Worm (Caenorhabditis elegans) whole organism, L1 larva: ENCODE measurements around the gene zim-1.

Experiments used
- F16B12.6 ChIP-seq: fragments of 150-350 bp; optimal IDR thresholded peaks from 2 replicates; lab custom pipeline; 2014; ENCODE audit warnings: missing biosample characterization, missing genetic modification characterization
- Y116A8C.19 ChIP-seq: sonication (generic microtip); optimal IDR thresholded peaks from 2 replicates; lab custom pipeline; 2016; ENCODE audit warnings: missing compliant biosample characterization, missing genetic modification characterization, borderline replicate concordance
- aha-1 ChIP-seq: fragments of 150-350 bp; optimal IDR thresholded peaks from 2 replicates; lab custom pipeline; 2014; ENCODE audit warnings: missing biosample characterization, missing genetic modification characterization
- blmp-1 ChIP-seq: fragments of 150-350 bp; optimal IDR thresholded peaks from 2 replicates; lab custom pipeline; 2014; ENCODE audit warnings: missing biosample characterization, missing genetic modification characterization
- ceh-63 ChIP-seq: fragments of 200-800 bp; sonication (Bioruptor generic); optimal IDR thresholded peaks from 2 replicates; lab custom pipeline; 2018; ENCODE audit warnings: mild to moderate bottlenecking, missing genetic modification characterization, missing compliant biosample characterization
- ceh-82 ChIP-seq, 3 experiments: fragments of 150-350 bp in 1 of 3; sonication (generic microtip) in 2 of 3; optimal IDR thresholded peaks; 2 replicates each; lab custom pipeline; 2014 to 2017; ENCODE audit warnings: missing biosample characterization in 3 of 3, missing genetic modification characterization in 3 of 3
- ceh-88 ChIP-seq: fragments of 200-800 bp; sonication (Bioruptor generic); IDR thresholded peaks from 2 replicates; pipeline ENCODE4 v1.3.6; 2022; ENCODE audit warnings: missing genetic modification characterization, missing compliant biosample characterization
- ceh-90 ChIP-seq: sonication (generic microtip); optimal IDR thresholded peaks from 2 replicates; lab custom pipeline; 2016; ENCODE audit warnings: missing genetic modification characterization, missing compliant biosample characterization
- ces-1 ChIP-seq: fragments of 150-350 bp; optimal IDR thresholded peaks from 2 replicates; lab custom pipeline; 2014; ENCODE audit warnings: missing biosample characterization, missing genetic modification reagents, missing genetic modification characterization
- dsc-1 ChIP-seq: sonication (generic microtip); optimal IDR thresholded peaks from 2 replicates; lab custom pipeline; 2016; ENCODE audit warnings: mild to moderate bottlenecking, missing genetic modification characterization, missing compliant biosample characterization
- efl-1 ChIP-seq, 4 experiments: fragments of 150-350 bp; optimal IDR thresholded peaks in 3 of 4; peaks in 1 of 4; 1 replicate in 1 of 4; 2 replicates in 3 of 4; lab custom pipeline; 2014; ENCODE audit warnings: missing biosample characterization in 2 of 4, missing genetic modification characterization in 2 of 4, missing genetic modification reagents in 2 of 4
- egl-13 ChIP-seq: sonication (generic microtip); optimal IDR thresholded peaks from 2 replicates; lab custom pipeline; 2016; ENCODE audit warnings: missing genotype, missing genetic modification reagents, missing genetic modification characterization, missing compliant biosample characterization
- elt-2 ChIP-seq: sonication (generic microtip); optimal IDR thresholded peaks from 2 replicates; lab custom pipeline; 2016; ENCODE audit warnings: missing genetic modification characterization, mild to moderate bottlenecking, inconsistent platforms, missing compliant biosample characterization, missing genetic modification reagents
- elt-3 ChIP-seq, 6 experiments: fragments of 150-350 bp in 1 of 6; sonication (generic microtip); optimal IDR thresholded peaks; 2 replicates each; lab custom pipeline; 2017 to 2018; ENCODE audit warnings: missing biosample characterization in 6 of 6, missing genetic modification characterization in 6 of 6, inconsistent platforms in 1 of 6
- fkh-10 ChIP-seq: sonication (generic microtip); optimal IDR thresholded peaks from 2 replicates; lab custom pipeline; 2017; ENCODE audit warnings: missing biosample characterization, missing genetic modification reagents, missing genetic modification characterization
- fkh-8 ChIP-seq: sonication (generic microtip); optimal IDR thresholded peaks from 2 replicates; lab custom pipeline; 2016; ENCODE audit warnings: mild to moderate bottlenecking, missing genetic modification characterization, missing compliant biosample characterization
- fos-1 ChIP-seq: fragments of 150-350 bp; optimal IDR thresholded peaks from 2 replicates; lab custom pipeline; 2014; ENCODE audit warnings: missing biosample characterization, missing genetic modification characterization
- hlh-4 ChIP-seq: sonication (generic microtip); optimal IDR thresholded peaks from 2 replicates; lab custom pipeline; 2016; ENCODE audit warnings: mild to moderate bottlenecking, missing genetic modification characterization, missing compliant biosample characterization
- irx-1 ChIP-seq: sonication (generic microtip); optimal IDR thresholded peaks from 2 replicates; lab custom pipeline; 2016; ENCODE audit warnings: missing genetic modification characterization, missing compliant biosample characterization
- isw-1 ChIP-seq: fragments of 200-800 bp; sonication (Bioruptor generic); IDR thresholded peaks from 2 replicates; pipeline ENCODE4 v1.3.6; 2022; ENCODE audit warnings: missing genetic modification characterization, missing compliant biosample characterization
- lin-13 ChIP-seq: fragments of 150-350 bp; optimal IDR thresholded peaks from 2 replicates; lab custom pipeline; 2014; ENCODE audit warnings: missing biosample characterization, missing genetic modification reagents, missing genetic modification characterization
- lin-14 ChIP-seq: fragments of 200-800 bp; sonication (Bioruptor generic); optimal IDR thresholded peaks from 2 replicates; lab custom pipeline; 2018; ENCODE audit warnings: mild to moderate bottlenecking, missing genetic modification characterization, moderate library complexity, missing compliant biosample characterization
- lin-15B ChIP-seq: fragments of 150-350 bp; sonication (generic microtip); optimal IDR thresholded peaks from 3 replicates; lab custom pipeline; 2014; ENCODE audit warnings: missing biosample characterization, missing genetic modification characterization
- lin-35 ChIP-seq, 2 experiments: fragments of 150-350 bp; optimal IDR thresholded peaks; 2 replicates each; lab custom pipeline; 2014; ENCODE audit warnings: missing biosample characterization in 2 of 2, missing genetic modification characterization in 2 of 2, missing genetic modification reagents in 2 of 2
- lsy-2 ChIP-seq, 2 experiments: fragments of 150-350 bp; optimal IDR thresholded peaks; 2 replicates each; lab custom pipeline; 2014; ENCODE audit warnings: missing biosample characterization in 2 of 2, missing genetic modification characterization in 2 of 2
- mab-9 ChIP-seq: fragments of 200-800 bp; sonication (Bioruptor generic); IDR thresholded peaks from 2 replicates; pipeline ENCODE4 v1.3.6; 2022; ENCODE audit warnings: missing genetic modification reagents, missing genetic modification characterization, missing compliant biosample characterization
- mdl-1 ChIP-seq, 2 experiments: fragments of 150-350 bp; optimal IDR thresholded peaks; 2 replicates each; lab custom pipeline; 2014 to 2017; ENCODE audit warnings: missing biosample characterization in 2 of 2, missing genetic modification characterization in 2 of 2, inconsistent platforms in 1 of 2
- mef-2 ChIP-seq: fragments of 150-350 bp; optimal IDR thresholded peaks from 2 replicates; lab custom pipeline; 2014; ENCODE audit warnings: missing biosample characterization, missing genetic modification characterization
- mep-1 ChIP-seq: fragments of 150-350 bp; optimal IDR thresholded peaks from 2 replicates; lab custom pipeline; 2014; ENCODE audit warnings: missing biosample characterization, missing genetic modification characterization
- nhr-19 ChIP-seq: fragments of 200-800 bp; sonication (Bioruptor generic); conservative IDR thresholded peaks from 2 replicates; pipeline ENCODE4 v1.3.6; 2022; ENCODE audit warnings: missing genetic modification characterization, missing compliant biosample characterization
- nhr-28 ChIP-seq: fragments of 150-350 bp; optimal IDR thresholded peaks from 2 replicates; lab custom pipeline; 2014; ENCODE audit warnings: missing biosample characterization, missing genetic modification characterization
- nhr-47 ChIP-seq: sonication (generic microtip); optimal IDR thresholded peaks from 2 replicates; lab custom pipeline; 2016; ENCODE audit warnings: mild to moderate bottlenecking, missing genetic modification characterization, moderate library complexity, missing compliant biosample characterization
- nhr-71 ChIP-seq: sonication (generic microtip); optimal IDR thresholded peaks from 2 replicates; lab custom pipeline; 2016; ENCODE audit warnings: mild to moderate bottlenecking, missing genetic modification characterization, moderate library complexity, missing compliant biosample characterization
- nhr-84 ChIP-seq: sonication (generic microtip); optimal IDR thresholded peaks from 2 replicates; lab custom pipeline; 2017; ENCODE audit warnings: missing biosample characterization, missing genetic modification characterization
- nhr-85 ChIP-seq: sonication (generic microtip); peaks from one replicate; lab custom pipeline; 2016; ENCODE audit warnings: missing genetic modification characterization, inconsistent platforms, missing compliant biosample characterization
- pag-3 ChIP-seq: sonication (generic microtip); optimal IDR thresholded peaks from 2 replicates; lab custom pipeline; 2017; ENCODE audit warnings: missing genetic modification characterization, mild to moderate bottlenecking, missing compliant biosample characterization, antibody characterized with exemption, borderline replicate concordance; ENCODE audit not compliant: insufficient read depth
- pax-3 ChIP-seq: fragments of 200-800 bp; sonication (Bioruptor generic); optimal IDR thresholded peaks from 2 replicates; lab custom pipeline; 2018; ENCODE audit warnings: mild to moderate bottlenecking, missing genetic modification characterization, moderate library complexity, missing compliant biosample characterization
- pqm-1 ChIP-seq: sonication (generic microtip); optimal IDR thresholded peaks from 3 replicates; lab custom pipeline; 2017; ENCODE audit warnings: missing biosample characterization, missing genetic modification characterization
- skn-1 ChIP-seq: fragments of 150-350 bp; optimal IDR thresholded peaks from 2 replicates; lab custom pipeline; 2014; ENCODE audit warnings: missing biosample characterization, missing genetic modification characterization
- snu-23 ChIP-seq: sonication (generic microtip); optimal IDR thresholded peaks from 2 replicates; lab custom pipeline; 2016; ENCODE audit warnings: missing genetic modification characterization, missing compliant biosample characterization
- sox-4 ChIP-seq: sonication (generic microtip); optimal IDR thresholded peaks from 2 replicates; lab custom pipeline; 2016; ENCODE audit warnings: missing genetic modification characterization, missing compliant biosample characterization
- sptf-1 ChIP-seq: fragments of 150-350 bp; optimal IDR thresholded peaks from 2 replicates; lab custom pipeline; 2014; ENCODE audit warnings: missing biosample characterization, missing genetic modification characterization
- swsn-7 ChIP-seq: sonication (generic microtip); optimal IDR thresholded peaks from 2 replicates; lab custom pipeline; 2016; ENCODE audit warnings: missing genetic modification characterization, missing compliant biosample characterization
- tbx-2 ChIP-seq: sonication (generic microtip); optimal IDR thresholded peaks from 2 replicates; lab custom pipeline; 2016; ENCODE audit warnings: missing genetic modification characterization, missing compliant biosample characterization
- unc-62 ChIP-seq: fragments of 150-350 bp; optimal IDR thresholded peaks from 2 replicates; lab custom pipeline; 2014; ENCODE audit warnings: missing biosample characterization, missing genetic modification reagents, missing genetic modification characterization
- unc-86 ChIP-seq: sonication (generic microtip); optimal IDR thresholded peaks from 2 replicates; lab custom pipeline; 2016; ENCODE audit warnings: missing genetic modification characterization, missing compliant biosample characterization
- ztf-11 ChIP-seq, 2 experiments: sonication (generic microtip); optimal IDR thresholded peaks; 2 replicates each; lab custom pipeline; 2016 to 2017; ENCODE audit warnings: missing genetic modification characterization in 2 of 2, missing biosample characterization in 1 of 2, missing compliant biosample characterization in 1 of 2

The zim-1 gene

DNA sequence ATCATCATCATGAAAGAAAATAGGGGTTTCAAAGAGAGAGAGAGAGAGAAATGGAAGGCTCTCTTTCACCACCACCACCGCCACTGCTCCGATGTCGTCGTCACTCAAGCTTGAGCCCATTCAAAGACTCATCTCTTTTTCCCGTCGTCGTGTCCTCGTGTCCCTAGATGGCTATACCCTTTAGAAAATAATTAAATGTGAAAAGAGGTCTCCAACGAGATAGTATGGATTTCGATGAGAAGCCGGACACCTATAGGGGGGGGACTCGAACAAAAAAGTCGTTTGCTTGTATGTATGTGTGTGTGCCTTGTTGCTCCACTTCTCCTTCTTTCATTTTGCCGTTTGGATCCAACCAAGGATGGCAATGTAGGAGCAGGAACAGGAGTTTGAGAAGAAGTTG lies 41.9 kb upstream of the zim-1 start:
- TF ChIP-seq fkh-10 (GFP tag; lab: Kevin White, UChicago), result peak; percentile 26
- peak; percentile 12 for TF ChIP-seq nhr-47 (tag; lab: Kevin White, UChicago)
- TF ChIP-seq swsn-7 (tag; lab: Kevin White, UChicago), result peak; percentile 6
- peak in 1 of 3 experiments; percentile 23 for TF ChIP-seq ceh-82 (tag; optimal IDR thresholded peaks at IDR 0.05; lab: Kevin White, UChicago)
- peak; percentile 31 for TF ChIP-seq pax-3 (tag; lab: Kevin White, UChicago)
- TF ChIP-seq lsy-2 (tag; optimal IDR thresholded peaks at IDR 0.05; lab: Kevin White, UChicago), result peak in 1 of 2 experiments; percentile 7
- no peak for TF ChIP-seq sptf-1 (tag; lab: Kevin White, UChicago)
- TF ChIP-seq snu-23 (GFP tag; lab: Kevin White, UChicago), result peak; percentile 13
- peak; percentile 45 for TF ChIP-seq tbx-2 (tag; lab: Kevin White, UChicago)
- TF ChIP-seq unc-86 (tag; lab: Kevin White, UChicago), result peak; percentile 42
- TF ChIP-seq lin-14 (GFP tag; lab: Kevin White, UChicago), result peak; percentile 69
- TF ChIP-seq nhr-28 (tag; lab: Kevin White, UChicago), result no peak
- TF ChIP-seq fos-1, result no peak
- no peak for TF ChIP-seq nhr-84 (tag; lab: Kevin White, UChicago)
- peak in 1 of 2 experiments; percentile 26 for TF ChIP-seq ztf-11 (tag; optimal IDR thresholded peaks at IDR 0.05; lab: Kevin White, UChicago)
- TF ChIP-seq nhr-71, result peak; percentile 10
- no peak for TF ChIP-seq hlh-4 (tag; lab: Kevin White, UChicago)

ce11 chrIV:10506016-10506415 lies 40.9 kb upstream of the zim-1 start:
- TF ChIP-seq pax-3 (tag; lab: Kevin White, UChicago) (peak; percentile 24), egl-13 (tag; lab: Kevin White, UChicago) (peak; percentile 52), fos-1 (no peak), nhr-71 (peak; percentile 45), ceh-82 (tag; optimal IDR thresholded peaks at IDR 0.05; lab: Kevin White, UChicago) (no peak), fkh-8 (tag; lab: Kevin White, UChicago) (peak; percentile 80), nhr-47 (tag; lab: Kevin White, UChicago) (peak; percentile 42), dsc-1 (tag; lab: Kevin White, UChicago) (peak; percentile 85)

ce11 chrIV:10507586-10507985 lies 39.3 kb upstream of the zim-1 start:
- TF ChIP-seq sox-4 (tag; lab: Kevin White, UChicago), result no peak
- TF ChIP-seq lin-13 (GFP tag; lab: Kevin White, UChicago), result no peak
- no peak for TF ChIP-seq lin-15B
- TF ChIP-seq F16B12.6 (tag; lab: Kevin White, UChicago), result no peak
- no peak for TF ChIP-seq efl-1 (optimal IDR thresholded peaks at IDR 0.05; lab: Kevin White, UChicago)
- TF ChIP-seq efl-1 (GFP tag; optimal IDR thresholded peaks at IDR 0.05 in 1 of 2; lab: Kevin White, UChicago), result no peak
- TF ChIP-seq ceh-90 (tag; lab: Kevin White, UChicago), result no peak
- no peak for TF ChIP-seq ceh-63 (GFP tag; lab: Kevin White, UChicago)
- peak; percentile 88 for TF ChIP-seq lin-14 (GFP tag; lab: Kevin White, UChicago)
- TF ChIP-seq nhr-19 (GFP tag; lab: Robert Waterston, UW), result no peak
- no peak for TF ChIP-seq aha-1 (tag; lab: Kevin White, UChicago)
- TF ChIP-seq ceh-88 (GFP tag; lab: Robert Waterston, UW), result no peak
- no peak for TF ChIP-seq mab-9 (GFP tag; lab: Robert Waterston, UW)
- TF ChIP-seq mep-1 (tag; lab: Kevin White, UChicago), result no peak
- peak; percentile 68 for TF ChIP-seq nhr-47 (tag; lab: Kevin White, UChicago)
- TF ChIP-seq lsy-2 (tag; optimal IDR thresholded peaks at IDR 0.05; lab: Kevin White, UChicago), result peak in 1 of 2 experiments; percentile 1
- TF ChIP-seq fkh-8 (tag; lab: Kevin White, UChicago), result peak; percentile 77
- no peak for TF ChIP-seq unc-62 (GFP tag; lab: Kevin White, UChicago)
- peak; percentile 45 for TF ChIP-seq swsn-7 (tag; lab: Kevin White, UChicago)
- TF ChIP-seq isw-1 (GFP tag; lab: Robert Waterston, UW), result no peak
- no peak for TF ChIP-seq Y116A8C.19 (tag; lab: Kevin White, UChicago)
- TF ChIP-seq nhr-85 (tag; lab: Kevin White, UChicago), result no peak
- no peak for TF ChIP-seq nhr-28 (tag; lab: Kevin White, UChicago)
- no peak for TF ChIP-seq nhr-84 (tag; lab: Kevin White, UChicago)
- TF ChIP-seq lin-35 (GFP tag; optimal IDR thresholded peaks at IDR 0.05; lab: Kevin White, UChicago), result peak in 1 of 2 experiments; percentile 18
- TF ChIP-seq skn-1 (tag; lab: Kevin White, UChicago), result no peak
- TF ChIP-seq mdl-1 (tag; optimal IDR thresholded peaks at IDR 0.05; lab: Kevin White, UChicago), result no peak
- no peak for TF ChIP-seq elt-3 (tag; optimal IDR thresholded peaks at IDR 0.05; lab: Kevin White, UChicago)
- TF ChIP-seq irx-1, result no peak
- TF ChIP-seq nhr-71, result peak; percentile 73
- no peak for TF ChIP-seq pag-3 (tag; lab: Kevin White, UChicago)
- no peak for TF ChIP-seq pqm-1
- no peak for TF ChIP-seq blmp-1 (tag; lab: Kevin White, UChicago)
- no peak for TF ChIP-seq ces-1
- TF ChIP-seq elt-2 (tag; lab: Kevin White, UChicago), result no peak
- TF ChIP-seq mef-2, result peak; percentile 58
